Worm (Caenorhabditis elegans): ENCODE measurements around the gene nspb-5.

DNA sequence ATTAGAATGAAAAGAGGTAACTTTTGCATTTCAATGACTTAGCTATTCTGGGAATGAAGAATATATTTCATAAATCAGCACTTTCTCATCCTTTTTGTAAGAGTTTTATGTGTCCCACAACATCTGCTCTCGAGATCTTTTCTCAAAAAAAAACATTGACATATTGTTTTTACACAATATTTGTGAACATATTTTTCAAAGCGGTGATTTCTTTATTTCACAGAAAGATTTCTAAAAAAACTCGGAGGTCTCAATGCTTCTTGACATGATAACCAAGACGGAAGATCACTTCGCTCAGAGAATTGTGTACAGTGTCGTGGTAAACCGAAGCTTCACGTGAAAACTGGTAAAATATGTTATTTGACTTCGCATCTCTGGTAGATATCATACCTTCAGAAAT, 2.9 kb upstream of the nspb-5 start, which contains the start of gene F38A5.22:
- TF ChIP-seq W03F9.2 (tag; optimal IDR thresholded peaks at IDR 0.05) (no peak), dao-5 (tag; optimal IDR thresholded peaks at IDR 0.05) (no peak), him-1 (tag; optimal IDR thresholded peaks at IDR 0.05) (no peak)

Data from whole organism, L4/young adult.